Worm (Caenorhabditis elegans) whole organism, L4 larva: ENCODE data around the gene try-3.
"Not testable (repeated sequence)": the region's sequence is repeated elsewhere in the genome, so short reads cannot be mapped to it uniquely, and the experiment has no call there.

ENCODE experiments used
- F44E2.7 ChIP-seq: fragments of 200-800 bp; sonication (Bioruptor generic); IDR thresholded peaks from 2 replicates; pipeline ENCODE4 v2.1.2; 2022; ENCODE audit warnings: missing genetic modification characterization, missing compliant biosample characterization
- egl-27 ChIP-seq: sonication (generic microtip); optimal IDR thresholded peaks from 3 replicates; lab custom pipeline; 2017; ENCODE audit warnings: missing biosample characterization, missing genetic modification reagents, missing genetic modification characterization
- fos-1 ChIP-seq: fragments of 150-350 bp; optimal IDR thresholded peaks from 2 replicates; lab custom pipeline; 2014; ENCODE audit warnings: missing biosample characterization, missing genetic modification characterization
- nhr-11 ChIP-seq: fragments of 150-350 bp; optimal IDR thresholded peaks from 2 replicates; lab custom pipeline; 2014; ENCODE audit warnings: missing biosample characterization, missing genetic modification characterization
- nhr-77 ChIP-seq: fragments of 150-350 bp; optimal IDR thresholded peaks from 2 replicates; lab custom pipeline; 2014; ENCODE audit warnings: missing biosample characterization, missing genetic modification characterization
- skn-1 ChIP-seq: fragments of 150-350 bp; optimal IDR thresholded peaks from 2 replicates; lab custom pipeline; 2014; ENCODE audit warnings: missing biosample characterization, missing genetic modification characterization

- TF ChIP-seq fos-1 (tag; lab: Kevin White, UChicago); nhr-11 (tag; lab: Kevin White, UChicago); egl-27; skn-1 (tag; lab: Kevin White, UChicago); F44E2.7 (GFP tag; lab: Robert Waterston, UW); nhr-77 (tag; lab: Kevin White, UChicago): not testable (repeated sequence)
Measured at ce11 chrIV:6598740-6599139, 41.8 kb downstream of the try-3 start, which contains the start of gene nspb-5.
